Fruit fly (Drosophila melanogaster) whole organism, pupa: ENCODE measurements around the gene Rad9.
A peak's percentile ranks its signal among the peaks of the same experiment; 100 is the strongest.

Experiments
- CG10348 ChIP-seq: fragments of 200-800 bp; sonication (Bioruptor generic); IDR thresholded peaks from 2 replicates; pipeline ENCODE4 v1.3.6; 2022; ENCODE audit warnings: missing biosample characterization, missing genetic modification characterization
- CG17806 ChIP-seq: fragments of 200-800 bp; sonication (Bioruptor generic); optimal IDR thresholded peaks from 2 replicates; lab custom pipeline; 2018; ENCODE audit warnings: missing biosample characterization, mild to moderate bottlenecking, missing genetic modification characterization, moderate library complexity
- CG4496 ChIP-seq: fragments of 200-800 bp; sonication (Bioruptor generic); IDR thresholded peaks from 3 replicates; pipeline ENCODE4 v1.3.6; 2022; ENCODE audit warnings: missing biosample characterization, missing genetic modification characterization
- Ets98B ChIP-seq: fragments of 200-800 bp; sonication (Bioruptor generic); IDR thresholded peaks from 2 replicates; pipeline ENCODE4 v1.3.6; 2022; ENCODE audit warnings: missing biosample characterization, missing genetic modification characterization
- Snoo ChIP-seq: fragments of 200-800 bp; sonication (Bioruptor generic); optimal IDR thresholded peaks from 3 replicates; lab custom pipeline; 2017; ENCODE audit warnings: missing biosample characterization, mild to moderate bottlenecking, missing genetic modification characterization, inconsistent platforms

dm6 chr3L:18896297-18896863, 24.0 kb upstream of the Rad9 start:
- TF ChIP-seq CG10348 (GFP tag; lab: Robert Waterston, UW) (no peak), Ets98B (GFP tag; lab: Robert Waterston, UW) (no peak), Snoo (tag; lab: Kevin White, UChicago) (no peak), CG4496 (0 out of 3 replicates have a peak, but pooled peaks have one; percentile 53), CG17806 (tag; lab: Kevin White, UChicago) (no peak)
